Fruit fly (Drosophila melanogaster) whole organism: ENCODE data around the gene CG18549.
"Not testable (repeated sequence)": the region's sequence is repeated elsewhere in the genome, so short reads cannot be mapped to it uniquely, and the experiment has no call there.

ENCODE experiments used
- Dll ChIP-seq: fragments of >200 bp; optimal IDR thresholded peaks from 2 replicates; lab custom pipeline; 2017
- EcR ChIP-seq, 2 experiments: fragments of >200 bp; optimal IDR thresholded peaks; 2 replicates each; lab custom pipeline; 2017; ENCODE audit warnings: missing biosample characterization in 2 of 2, missing genetic modification characterization in 2 of 2, missing genetic modification reagents in 2 of 2
- psq ChIP-seq: fragments of >200 bp; optimal IDR thresholded peaks from 2 replicates; lab custom pipeline; 2017
- usp ChIP-seq: fragments of >200 bp; optimal IDR thresholded peaks from 2 replicates; lab custom pipeline; 2017; ENCODE audit warnings: missing biosample characterization, missing genetic modification characterization, mixed read lengths

CG18549 gene

DNA sequence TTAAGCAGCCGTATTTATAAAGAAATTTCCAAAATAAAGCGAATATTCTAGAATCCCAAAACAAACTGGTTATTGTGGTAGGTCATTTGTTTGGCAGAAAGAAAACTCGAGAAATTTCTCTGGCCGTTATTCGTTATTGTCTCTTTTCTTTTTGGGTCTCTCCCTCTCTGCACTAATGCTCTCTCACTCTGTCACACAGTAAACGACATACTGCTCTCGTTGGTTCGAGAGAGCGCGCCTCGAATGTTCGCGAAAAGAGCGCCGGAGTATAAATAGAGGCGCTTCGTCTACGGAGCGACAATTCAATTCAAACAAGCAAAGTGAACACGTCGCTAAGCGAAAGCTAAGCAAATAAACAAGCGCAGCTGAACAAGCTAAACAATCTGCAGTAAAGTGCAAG lies 53.1 kb downstream of the CG18549 start, which contains the start of gene Hsp70Bbb:
Gene Hsp70Bbb (plus strand): TSS at position 301 of the 400 bp plus-strand sequence.
- not testable (repeated sequence) for TF ChIP-seq usp (GFP tag; lab: Kevin White, UChicago); EcR (GFP tag; optimal IDR thresholded peaks at IDR 0.05; lab: Kevin White, UChicago); Dll (lab: Kevin White, UChicago)

dm6 chr3R:12505493-12505892 lies 56.4 kb downstream of the CG18549 start, which contains the start of gene Hsp70Bb:
Gene Hsp70Bb (plus strand): TSS chr3R:12505793.
- TF ChIP-seq usp (GFP tag; lab: Kevin White, UChicago); psq (lab: Kevin White, UChicago); EcR (GFP tag; optimal IDR thresholded peaks at IDR 0.05; lab: Kevin White, UChicago): not testable (repeated sequence)
